Worm (Caenorhabditis elegans) whole organism, midembryonic: Measurements from ENCODE around the gene Y39G8B.7.

Source experiments
- flt-1 ChIP-seq: fragments of 200-800 bp; sonication (Bioruptor generic); IDR thresholded peaks from 2 replicates; pipeline ENCODE4 v1.3.6; 2022; ENCODE audit warnings: missing genetic modification characterization, missing compliant biosample characterization
- klf-2 ChIP-seq: fragments of 200-800 bp; sonication (Bioruptor generic); conservative IDR thresholded peaks from 2 replicates; pipeline ENCODE4 v1.3.6; 2022; ENCODE audit warnings: missing genetic modification reagents, missing genetic modification characterization, missing compliant biosample characterization
- med-1 ChIP-seq: sonication (generic microtip); optimal IDR thresholded peaks from 2 replicates; lab custom pipeline; 2017; ENCODE audit warnings: missing genetic modification characterization, mild to moderate bottlenecking, missing compliant biosample characterization, antibody characterized with exemption, missing genetic modification reagents; ENCODE audit not compliant: insufficient read depth
- ztf-23 ChIP-seq: fragments of 200-800 bp; sonication (Bioruptor generic); IDR thresholded peaks from 2 replicates; pipeline ENCODE4 v1.3.6; 2022; ENCODE audit warnings: missing genetic modification reagents, missing genetic modification characterization, missing compliant biosample characterization
- ztf-29 ChIP-seq: fragments of 200-800 bp; sonication (Bioruptor generic); IDR thresholded peaks from 2 replicates; pipeline ENCODE4 v1.3.6; 2022; ENCODE audit warnings: missing genetic modification reagents, missing genetic modification characterization, missing compliant biosample characterization

ce11 chrII:14003821-14004430, 9.1 kb upstream of the Y39G8B.7 start:
- TF ChIP-seq klf-2 (GFP tag; lab: Robert Waterston, UW) (no peak), ztf-23 (GFP tag; lab: Robert Waterston, UW) (no peak), flt-1 (GFP tag; lab: Robert Waterston, UW) (no peak), med-1 (GFP tag; lab: Kevin White, UChicago) (no peak), ztf-29 (GFP tag; lab: Robert Waterston, UW) (no peak)
